Fruit fly (Drosophila melanogaster) whole organism, embryonic: Measurements from ENCODE around the gene anchor.

Experiments used
- Asciz ChIP-seq: fragments of 200-800 bp; sonication (Bioruptor generic); optimal IDR thresholded peaks from 2 replicates; lab custom pipeline; 2017; ENCODE audit warnings: missing biosample characterization, mild to moderate bottlenecking, missing genetic modification characterization, missing genetic modification reagents
- CG16779 ChIP-seq: fragments of 200-800 bp; sonication (Bioruptor generic); IDR thresholded peaks from 2 replicates; pipeline ENCODE4 v1.3.6; 2022; ENCODE audit warnings: missing biosample characterization, missing genetic modification characterization
- CG17802 ChIP-seq: fragments of 200-800 bp; sonication (Bioruptor generic); optimal IDR thresholded peaks from 2 replicates; lab custom pipeline; 2018; ENCODE audit warnings: missing biosample characterization, mild to moderate bottlenecking, missing genetic modification characterization, moderate library complexity
- CG18764 ChIP-seq: fragments of 200-800 bp; sonication (Bioruptor generic); optimal IDR thresholded peaks from 3 replicates; lab custom pipeline; 2016; ENCODE audit warnings: missing biosample characterization, missing genetic modification characterization
- CG2202 ChIP-seq: fragments of 200-800 bp; sonication (Bioruptor generic); optimal IDR thresholded peaks from 2 replicates; lab custom pipeline; 2018; ENCODE audit warnings: missing biosample characterization, mild to moderate bottlenecking, missing genetic modification characterization
- CG3065 ChIP-seq: fragments of 200-800 bp; sonication (Bioruptor generic); optimal IDR thresholded peaks from 2 replicates; lab custom pipeline; 2016; ENCODE audit warnings: missing biosample characterization, missing genetic modification characterization
- CG31365 ChIP-seq: fragments of 200-800 bp; sonication (Bioruptor generic); optimal IDR thresholded peaks from 2 replicates; lab custom pipeline; 2018; ENCODE audit warnings: missing biosample characterization, mild to moderate bottlenecking, missing genetic modification characterization
- CG3407 ChIP-seq: fragments of 200-800 bp; sonication (Bioruptor generic); optimal IDR thresholded peaks from 2 replicates; lab custom pipeline; 2018; ENCODE audit warnings: missing biosample characterization, mild to moderate bottlenecking, missing genetic modification characterization
- CG3838 ChIP-seq: fragments of 200-800 bp; sonication (Bioruptor generic); optimal IDR thresholded peaks from 3 replicates; lab custom pipeline; 2016; ENCODE audit warnings: missing biosample characterization, missing genetic modification characterization
- CG3995 ChIP-seq: fragments of 200-800 bp; sonication (Bioruptor generic); optimal IDR thresholded peaks from 3 replicates; lab custom pipeline; 2016; ENCODE audit warnings: missing biosample characterization, missing genetic modification characterization
- CG4328 ChIP-seq: fragments of 200-800 bp; sonication (Bioruptor generic); optimal IDR thresholded peaks from 3 replicates; lab custom pipeline; 2017; ENCODE audit warnings: missing biosample characterization, missing genetic modification reagents, missing genetic modification characterization
- CG7357 ChIP-seq: fragments of 200-800 bp; sonication (Bioruptor generic); IDR thresholded peaks from 3 replicates; pipeline ENCODE4 v1.3.6; 2022; ENCODE audit warnings: missing biosample characterization, missing genetic modification characterization
- CG7372 ChIP-seq: fragments of 200-800 bp; sonication (Bioruptor generic); IDR thresholded peaks from 2 replicates; pipeline ENCODE4 v1.3.6; 2022; ENCODE audit warnings: missing biosample characterization, missing genetic modification characterization
- CG7556 ChIP-seq: fragments of 200-800 bp; sonication (Bioruptor generic); optimal IDR thresholded peaks from 2 replicates; lab custom pipeline; 2017; ENCODE audit warnings: missing biosample characterization, mild to moderate bottlenecking, missing genetic modification characterization
- CG9215 ChIP-seq: fragments of 200-800 bp; sonication (Bioruptor generic); IDR thresholded peaks from 2 replicates; pipeline ENCODE4 v1.3.6; 2022; ENCODE audit warnings: missing biosample characterization, missing genetic modification characterization
- CG9876 ChIP-seq: fragments of 200-800 bp; sonication (Bioruptor generic); optimal IDR thresholded peaks from 2 replicates; lab custom pipeline; 2016; ENCODE audit warnings: missing biosample characterization, missing genetic modification characterization
- CTCF ChIP-seq: fragments of 200-800 bp; sonication (Bioruptor generic); optimal IDR thresholded peaks from 2 replicates; lab custom pipeline; 2017; ENCODE audit warnings: missing biosample characterization, mild to moderate bottlenecking, missing genetic modification characterization, moderate library complexity
- Doc2 ChIP-seq: fragments of 200-800 bp; sonication (Bioruptor generic); IDR thresholded peaks from 2 replicates; pipeline ENCODE4 v1.3.6; 2022; ENCODE audit warnings: missing biosample characterization, missing genetic modification characterization
- Doc3 ChIP-seq: fragments of 200-800 bp; sonication (Bioruptor generic); IDR thresholded peaks from 3 replicates; pipeline ENCODE4 v1.3.6; 2022; ENCODE audit warnings: missing biosample characterization, missing genetic modification characterization; ENCODE audit not compliant: partially characterized antibody
- Dref ChIP-seq: fragments of 200-800 bp; sonication (Bioruptor generic); IDR thresholded peaks from 2 replicates; pipeline ENCODE4 v1.3.6; 2022; ENCODE audit warnings: missing biosample characterization, missing genetic modification characterization
- Ets97D ChIP-seq: fragments of 200-800 bp; sonication (Bioruptor generic); optimal IDR thresholded peaks from 3 replicates; lab custom pipeline; 2016; ENCODE audit warnings: missing biosample characterization, missing genetic modification characterization
- Fer3 ChIP-seq: fragments of 200-800 bp; sonication (Bioruptor generic); optimal IDR thresholded peaks from 2 replicates; lab custom pipeline; 2018; ENCODE audit warnings: missing biosample characterization, mild to moderate bottlenecking, missing genetic modification characterization, moderate library complexity
- Hand ChIP-seq: fragments of 200-800 bp; sonication (Bioruptor generic); optimal IDR thresholded peaks from 2 replicates; lab custom pipeline; 2017; ENCODE audit warnings: mild to moderate bottlenecking, missing biosample characterization, missing genetic modification reagents, missing genetic modification characterization
- Hr51 ChIP-seq, 2 experiments: fragments of 200-800 bp; sonication (Bioruptor generic); optimal IDR thresholded peaks; 2 replicates in 1 of 2; 3 replicates in 1 of 2; lab custom pipeline; 2016 to 2018; ENCODE audit warnings: missing biosample characterization in 2 of 2, missing genetic modification characterization in 2 of 2, mild to moderate bottlenecking in 1 of 2, moderate library complexity in 1 of 2
- Meics ChIP-seq: fragments of 200-800 bp; sonication (Bioruptor generic); optimal IDR thresholded peaks from 2 replicates; lab custom pipeline; 2017; ENCODE audit warnings: missing biosample characterization, mild to moderate bottlenecking, missing genetic modification characterization
- Myb ChIP-seq: fragments of 200-800 bp; sonication (Bioruptor generic); optimal IDR thresholded peaks from 2 replicates; lab custom pipeline; 2016; ENCODE audit warnings: missing biosample characterization, missing genetic modification characterization
- Nf-YB ChIP-seq: fragments of 200-800 bp; sonication (Bioruptor generic); optimal IDR thresholded peaks from 3 replicates; lab custom pipeline; 2019; ENCODE audit warnings: missing biosample characterization, mild to moderate bottlenecking, missing genetic modification characterization, moderate library complexity
- Xbp1 ChIP-seq: fragments of 200-800 bp; sonication (Bioruptor generic); optimal IDR thresholded peaks from 3 replicates; lab custom pipeline; 2016; ENCODE audit warnings: missing biosample characterization, mild to moderate bottlenecking, missing genetic modification characterization
- Xrp1 ChIP-seq: fragments of 200-800 bp; sonication (Bioruptor generic); IDR thresholded peaks from 2 replicates; pipeline ENCODE4 v1.3.6; 2022; ENCODE audit warnings: missing biosample characterization, missing genetic modification characterization
- ac ChIP-seq: fragments of 200-800 bp; sonication (Bioruptor generic); optimal IDR thresholded peaks from 3 replicates; lab custom pipeline; 2017; ENCODE audit warnings: missing biosample characterization, mild to moderate bottlenecking, missing genetic modification characterization
- az2 ChIP-seq: fragments of 200-800 bp; sonication (Bioruptor generic); optimal IDR thresholded peaks from 3 replicates; lab custom pipeline; 2016; ENCODE audit warnings: missing biosample characterization, missing genetic modification characterization
- bcd ChIP-seq: fragments of 200-800 bp; sonication (Bioruptor generic); optimal IDR thresholded peaks from 2 replicates; lab custom pipeline; 2017; ENCODE audit warnings: missing biosample characterization, mild to moderate bottlenecking, missing genetic modification characterization
- bsh ChIP-seq, 2 experiments: fragments of 200-800 bp; sonication (Bioruptor generic); optimal IDR thresholded peaks; 2 replicates each; lab custom pipeline; 2017 to 2018; ENCODE audit warnings: mild to moderate bottlenecking in 2 of 2, missing biosample characterization in 2 of 2, missing genetic modification characterization in 2 of 2, moderate library complexity in 1 of 2
- caup ChIP-seq: fragments of 200-800 bp; sonication (Bioruptor generic); optimal IDR thresholded peaks from 3 replicates; lab custom pipeline; 2017; ENCODE audit warnings: missing biosample characterization, mild to moderate bottlenecking, missing genetic modification characterization, moderate library complexity; ENCODE audit not compliant: severe bottlenecking
- chinmo ChIP-seq: fragments of 200-800 bp; sonication (Bioruptor generic); IDR thresholded peaks from 4 replicates; pipeline ENCODE4 v1.3.6; 2022; ENCODE audit warnings: missing biosample characterization, missing genetic modification characterization; ENCODE audit not compliant: partially characterized antibody
- chm ChIP-seq: fragments of 200-800 bp; sonication (Bioruptor generic); IDR thresholded peaks from 2 replicates; pipeline ENCODE4 v1.3.6; 2022; ENCODE audit warnings: missing biosample characterization, missing genetic modification characterization
- dimm ChIP-seq: fragments of 200-800 bp; sonication (Bioruptor generic); IDR thresholded peaks from 2 replicates; pipeline ENCODE4 v1.3.6; 2022; ENCODE audit warnings: missing biosample characterization, missing genetic modification characterization
- hth ChIP-seq: fragments of >200 bp; optimal IDR thresholded peaks from 2 replicates; lab custom pipeline; 2017; ENCODE audit warnings: inconsistent platforms
- jumu ChIP-seq: fragments of 200-800 bp; sonication (Bioruptor generic); optimal IDR thresholded peaks from 3 replicates; lab custom pipeline; 2016; ENCODE audit warnings: missing biosample characterization, missing genetic modification characterization
- lbe ChIP-seq: fragments of 200-800 bp; sonication (Bioruptor generic); optimal IDR thresholded peaks from 2 replicates; lab custom pipeline; 2016; ENCODE audit warnings: missing biosample characterization, mild to moderate bottlenecking, missing genetic modification characterization
- onecut ChIP-seq: fragments of 200-800 bp; sonication (Bioruptor generic); IDR thresholded peaks from 2 replicates; pipeline ENCODE4 v1.3.6; 2022; ENCODE audit warnings: missing biosample characterization, missing genetic modification characterization
- pb ChIP-seq: fragments of 200-800 bp; sonication (Bioruptor generic); optimal IDR thresholded peaks from 3 replicates; lab custom pipeline; 2016; ENCODE audit warnings: missing biosample characterization, missing genetic modification characterization
- phol ChIP-seq: fragments of 200-800 bp; sonication (Bioruptor generic); optimal IDR thresholded peaks from 3 replicates; lab custom pipeline; 2018; ENCODE audit warnings: missing biosample characterization, mild to moderate bottlenecking, missing genetic modification characterization, moderate library complexity
- pum ChIP-seq: fragments of 200-800 bp; sonication (Bioruptor generic); optimal IDR thresholded peaks from 2 replicates; lab custom pipeline; 2016; ENCODE audit warnings: missing biosample characterization, missing genetic modification characterization
- ro ChIP-seq: fragments of 200-800 bp; sonication (Bioruptor generic); IDR thresholded peaks from 2 replicates; pipeline ENCODE4 v1.3.6; 2022; ENCODE audit warnings: missing biosample characterization, missing genetic modification characterization
- seq ChIP-seq: fragments of 200-800 bp; sonication (Bioruptor generic); IDR thresholded peaks from 2 replicates; pipeline ENCODE4 v1.3.6; 2022; ENCODE audit warnings: missing biosample characterization, missing genetic modification characterization
- shn ChIP-seq: fragments of 200-800 bp; sonication (Bioruptor generic); optimal IDR thresholded peaks from 3 replicates; lab custom pipeline; 2016; ENCODE audit warnings: missing biosample characterization, missing genetic modification characterization
- tin ChIP-seq: fragments of 200-800 bp; sonication (Bioruptor generic); optimal IDR thresholded peaks from 3 replicates; lab custom pipeline; 2016; ENCODE audit warnings: missing biosample characterization, missing genetic modification characterization
- vnd ChIP-seq: fragments of 200-800 bp; sonication (Bioruptor generic); IDR thresholded peaks from 3 replicates; pipeline ENCODE4 v1.3.6; 2022; ENCODE audit warnings: missing biosample characterization, missing genetic modification characterization; ENCODE audit not compliant: partially characterized antibody
- zen2 ChIP-seq: fragments of 200-800 bp; sonication (Bioruptor generic); IDR thresholded peaks from 3 replicates; pipeline ENCODE4 v1.3.6; 2022; ENCODE audit warnings: missing biosample characterization, missing genetic modification characterization; ENCODE audit not compliant: partially characterized antibody

anchor gene

DNA sequence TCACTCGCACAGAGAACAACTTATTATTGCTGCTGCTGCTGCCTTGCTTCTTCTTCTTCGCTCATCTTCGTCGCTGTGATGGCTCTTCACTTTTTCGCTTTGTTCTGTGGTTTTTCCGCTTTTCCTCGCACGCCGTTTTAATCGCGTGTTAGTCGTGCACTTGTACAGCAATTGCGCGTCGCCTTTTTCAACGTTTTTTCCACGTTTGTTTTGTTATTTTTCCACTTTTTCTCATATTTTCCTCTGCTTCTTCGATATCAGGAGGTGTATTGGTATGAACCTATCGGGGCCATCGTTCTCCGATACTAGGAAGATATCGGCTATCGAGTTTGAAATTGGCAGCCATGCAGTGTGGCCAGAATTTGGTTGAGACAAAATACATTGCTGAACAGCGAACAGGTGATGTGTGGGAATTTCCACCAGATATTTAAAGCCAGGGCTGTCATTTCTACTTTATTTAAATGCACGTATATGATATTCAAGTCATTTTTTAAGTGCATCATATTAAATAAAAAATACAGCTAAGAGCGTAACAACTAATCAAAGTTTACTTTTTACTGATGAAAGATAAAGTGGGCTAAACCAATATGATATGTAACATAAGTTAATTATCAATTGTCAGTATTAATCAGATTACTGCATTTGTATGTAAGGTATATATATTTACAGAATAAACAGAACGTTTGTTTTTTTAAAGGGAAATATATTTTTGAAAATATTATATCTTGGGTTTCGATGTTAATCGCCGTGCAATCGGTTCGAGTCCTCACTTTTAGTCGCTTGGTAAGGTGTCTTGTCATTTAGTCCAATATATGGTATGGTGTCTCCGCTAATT, 47.5 kb downstream of the anchor start, which contains the start of gene Crtc (continued):
- TF ChIP-seq Xbp1 (GFP tag; lab: Kevin White, UChicago) (peak; percentile 6), shn (GFP tag; lab: Kevin White, UChicago) (no peak), onecut (GFP tag; lab: Robert Waterston, UW) (0 out of 2 replicates have a peak, but pooled peaks have one; percentile 5), Meics (GFP tag; lab: Kevin White, UChicago) (no peak), CG4328 (GFP tag; lab: Kevin White, UChicago) (no peak), CG9876 (GFP tag; lab: Kevin White, UChicago) (no peak), Ets97D (GFP tag; lab: Kevin White, UChicago) (peak; percentile 65), Asciz (GFP tag; lab: Kevin White, UChicago) (no peak), CG18764 (GFP tag; lab: Kevin White, UChicago) (no peak), az2 (GFP tag; lab: Kevin White, UChicago) (no peak), caup (GFP tag; lab: Kevin White, UChicago) (no peak), pum (GFP tag; lab: Kevin White, UChicago) (no peak), CG31365 (tag; lab: Kevin White, UChicago) (no peak), chinmo (GFP tag; lab: Robert Waterston, UW) (peak; percentile 92; the same call in 3 of the 4 replicates), CTCF (GFP tag; lab: Kevin White, UChicago) (peak; percentile 40), CG3838 (GFP tag; lab: Kevin White, UChicago) (no peak), hth (lab: Kevin White, UChicago) (no peak), CG3995 (GFP tag; lab: Kevin White, UChicago) (peak; percentile 60), bsh (GFP tag; optimal IDR thresholded peaks at IDR 0.05; lab: Kevin White, UChicago) (no peak), lbe (no peak), CG7372 (GFP tag; lab: Robert Waterston, UW) (no peak), Xrp1 (GFP tag; lab: Robert Waterston, UW) (peak; percentile 41; the same call in 1 of the 2 replicates), CG3407 (GFP tag; lab: Kevin White, UChicago) (no peak), CG16779 (GFP tag; lab: Robert Waterston, UW) (no peak), seq (GFP tag; lab: Robert Waterston, UW) (no peak), CG7556 (no peak), chm (GFP tag; lab: Robert Waterston, UW) (no peak), Nf-YB (GFP tag; lab: Kevin White, UChicago) (no peak), Myb (peak; percentile 80), CG7357 (no peak), bcd (peak; percentile 25), CG17802 (tag; lab: Kevin White, UChicago) (no peak), CG2202 (tag; lab: Kevin White, UChicago) (no peak), Doc2 (GFP tag; lab: Robert Waterston, UW) (no peak), Hand (GFP tag; lab: Kevin White, UChicago) (no peak), CG3065 (GFP tag; lab: Kevin White, UChicago) (no peak), vnd (GFP tag; lab: Robert Waterston, UW) (peak; percentile 62; the same call in 2 of the 3 replicates), ac (GFP tag; lab: Kevin White, UChicago) (no peak), zen2 (GFP tag; lab: Robert Waterston, UW) (peak; percentile 26), dimm (no peak), ro (no peak), phol (tag; lab: Kevin White, UChicago) (peak; percentile 29), Dref (GFP tag; lab: Robert Waterston, UW) (peak; percentile 91), pb (no peak), CG9215 (GFP tag; lab: Robert Waterston, UW) (no peak), Fer3 (tag; lab: Kevin White, UChicago) (no peak), jumu (no peak), Hr51 (GFP tag; optimal IDR thresholded peaks at IDR 0.05; lab: Kevin White, UChicago) (no peak), Doc3 (GFP tag; lab: Robert Waterston, UW) (peak; percentile 48; the same call in 2 of the 3 replicates), tin (GFP tag; lab: Kevin White, UChicago) (peak; percentile 14)
